Worm (Caenorhabditis elegans) whole organism, L4 larva: Measurements from ENCODE around the gene W09C2.8.

Experiments
- F26F4.8 ChIP-seq: fragments of 200-800 bp; sonication (Bioruptor generic); conservative IDR thresholded peaks from 2 replicates; pipeline ENCODE4 v1.3.6; 2022; ENCODE audit warnings: missing genetic modification characterization, missing compliant biosample characterization
- F37D6.2 ChIP-seq: sonication (generic microtip); optimal IDR thresholded peaks from 2 replicates; lab custom pipeline; 2016; ENCODE audit warnings: mild to moderate bottlenecking, missing genetic modification characterization, missing compliant biosample characterization
- F44E2.7 ChIP-seq: fragments of 200-800 bp; sonication (Bioruptor generic); IDR thresholded peaks from 2 replicates; pipeline ENCODE4 v2.1.2; 2022; ENCODE audit warnings: missing genetic modification characterization, missing compliant biosample characterization
- F49E8.2 ChIP-seq: sonication (generic microtip); optimal IDR thresholded peaks from 2 replicates; lab custom pipeline; 2016; ENCODE audit warnings: missing compliant biosample characterization, mild to moderate bottlenecking, missing genetic modification characterization, borderline replicate concordance
- R02D3.7 ChIP-seq: fragments of 150-350 bp; sonication (generic microtip); optimal IDR thresholded peaks from 3 replicates; lab custom pipeline; 2014; ENCODE audit warnings: missing biosample characterization, missing genetic modification characterization
- T26A8.4 ChIP-seq: fragments of 200-800 bp; sonication (Bioruptor generic); IDR thresholded peaks from 2 replicates; pipeline ENCODE4 v1.3.6; 2022; ENCODE audit warnings: missing genetic modification characterization, missing compliant biosample characterization
- Y48G9A.11 ChIP-seq: fragments of 200-800 bp; sonication (Bioruptor generic); IDR thresholded peaks from 2 replicates; pipeline ENCODE4 v1.3.6; 2022; ENCODE audit warnings: missing genetic modification reagents, missing genetic modification characterization, missing compliant biosample characterization
- ZK546.5 ChIP-seq, 2 experiments: sonication (generic microtip); optimal IDR thresholded peaks; 2 replicates each; lab custom pipeline; 2017; ENCODE audit warnings: missing biosample characterization in 2 of 2, missing genetic modification characterization in 2 of 2
- aly-2 ChIP-seq: sonication (generic microtip); optimal IDR thresholded peaks from 2 replicates; lab custom pipeline; 2018; ENCODE audit warnings: missing biosample characterization, missing genetic modification characterization
- ama-1 ChIP-seq: fragments of 150-350 bp; optimal IDR thresholded peaks from 2 replicates; lab custom pipeline; 2014; ENCODE audit warnings: inconsistent platforms, mixed read lengths
- attf-4 ChIP-seq: sonication (generic microtip); optimal IDR thresholded peaks from 3 replicates; lab custom pipeline; 2017; ENCODE audit warnings: missing biosample characterization, missing genetic modification characterization
- ceh-62 ChIP-seq: sonication (generic microtip); optimal IDR thresholded peaks from 2 replicates; lab custom pipeline; 2017; ENCODE audit warnings: missing biosample characterization, missing genetic modification characterization
- ceh-82 ChIP-seq: sonication (generic microtip); optimal IDR thresholded peaks from 2 replicates; lab custom pipeline; 2017; ENCODE audit warnings: missing biosample characterization, missing genetic modification characterization
- cey-2 ChIP-seq: sonication (generic microtip); optimal IDR thresholded peaks from 3 replicates; lab custom pipeline; 2017; ENCODE audit warnings: missing genetic modification characterization, mild to moderate bottlenecking, missing compliant biosample characterization, antibody characterized with exemption, borderline replicate concordance; ENCODE audit not compliant: insufficient read depth
- duxl-1 ChIP-seq: sonication (generic microtip); optimal IDR thresholded peaks from 2 replicates; lab custom pipeline; 2016; ENCODE audit warnings: mild to moderate bottlenecking, missing genetic modification characterization, moderate library complexity, missing compliant biosample characterization; ENCODE audit not compliant: poor library complexity
- dve-1 ChIP-seq: sonication (generic microtip); optimal IDR thresholded peaks from 2 replicates; lab custom pipeline; 2017; ENCODE audit warnings: antibody characterized with exemption, mild to moderate bottlenecking, missing genetic modification characterization, missing compliant biosample characterization; ENCODE audit not compliant: insufficient read depth
- egl-27 ChIP-seq: sonication (generic microtip); optimal IDR thresholded peaks from 3 replicates; lab custom pipeline; 2017; ENCODE audit warnings: missing biosample characterization, missing genetic modification reagents, missing genetic modification characterization
- egl-43 ChIP-seq: fragments of 200-800 bp; sonication (Bioruptor generic); IDR thresholded peaks from 2 replicates; pipeline ENCODE4 v1.3.6; 2022; ENCODE audit warnings: missing genetic modification reagents, missing genetic modification characterization, missing compliant biosample characterization
- hlh-30 ChIP-seq: sonication (generic microtip); optimal IDR thresholded peaks from 2 replicates; lab custom pipeline; 2017; ENCODE audit warnings: antibody characterized with exemption, mild to moderate bottlenecking, missing genetic modification characterization, missing compliant biosample characterization; ENCODE audit not compliant: insufficient read depth
- jun-1 ChIP-seq: fragments of 150-350 bp; optimal IDR thresholded peaks from 2 replicates; lab custom pipeline; 2014; ENCODE audit warnings: missing biosample characterization, missing genetic modification reagents, missing genetic modification characterization
- lim-7 ChIP-seq: fragments of 200-800 bp; sonication (Bioruptor generic); IDR thresholded peaks from 2 replicates; pipeline ENCODE4 v1.3.6; 2022; ENCODE audit warnings: missing genetic modification characterization, missing compliant biosample characterization
- lin-29 ChIP-seq: fragments of 200-800 bp; sonication (Bioruptor generic); IDR thresholded peaks from 2 replicates; pipeline ENCODE4 v1.3.6; 2022; ENCODE audit warnings: missing genetic modification reagents, missing genetic modification characterization, missing compliant biosample characterization
- lin-39 ChIP-seq: fragments of 150-350 bp; optimal IDR thresholded peaks from 2 replicates; lab custom pipeline; 2014; ENCODE audit warnings: missing biosample characterization, missing genetic modification reagents, missing genetic modification characterization
- madf-5 ChIP-seq, 2 experiments: fragments of 200-800 bp; sonication (Bioruptor generic); IDR thresholded peaks; 2 replicates each; pipeline ENCODE4 v1.3.6; 2022; ENCODE audit warnings: missing compliant biosample characterization in 2 of 2, missing genetic modification characterization in 2 of 2
- madf-9 ChIP-seq: fragments of 200-800 bp; sonication (Bioruptor generic); conservative IDR thresholded peaks from 2 replicates; pipeline ENCODE4 v1.3.6; 2022; ENCODE audit warnings: missing genetic modification reagents, missing genetic modification characterization, missing compliant biosample characterization
- mdl-1 ChIP-seq, 2 experiments: fragments of 150-350 bp in 1 of 2; sonication (generic microtip) in 1 of 2; optimal IDR thresholded peaks; 2 replicates each; lab custom pipeline; 2014 to 2017; ENCODE audit warnings: missing biosample characterization in 2 of 2, missing genetic modification characterization in 2 of 2
- mxl-3 ChIP-seq: fragments of 200-800 bp; sonication (Bioruptor generic); optimal IDR thresholded peaks from 2 replicates; lab custom pipeline; 2018; ENCODE audit warnings: mild to moderate bottlenecking, missing genetic modification characterization, missing compliant biosample characterization
- nhr-237 ChIP-seq: sonication (generic microtip); optimal IDR thresholded peaks from 2 replicates; lab custom pipeline; 2017; ENCODE audit warnings: missing biosample characterization, missing genetic modification characterization
- nhr-28 ChIP-seq: fragments of 150-350 bp; optimal IDR thresholded peaks from 2 replicates; lab custom pipeline; 2014; ENCODE audit warnings: missing biosample characterization, missing genetic modification characterization
- nhr-41 ChIP-seq: fragments of 200-800 bp; sonication (Bioruptor generic); IDR thresholded peaks from 2 replicates; pipeline ENCODE4 v1.3.6; 2022; ENCODE audit warnings: missing genetic modification reagents, missing genetic modification characterization, missing compliant biosample characterization
- nhr-76 ChIP-seq: fragments of 150-350 bp; optimal IDR thresholded peaks from 2 replicates; lab custom pipeline; 2014; ENCODE audit warnings: missing biosample characterization, missing genetic modification characterization
- pha-4 ChIP-seq, 2 experiments: fragments of 150-350 bp in 1 of 2; fragments of 200-800 bp in 1 of 2; sonication (Bioruptor generic) in 1 of 2; IDR thresholded peaks in 1 of 2; optimal IDR thresholded peaks in 1 of 2; 2 replicates each; pipeline versions ENCODE4 v1.3.6 to Lab custom; 2014 to 2022; ENCODE audit warnings: missing genetic modification characterization in 2 of 2, missing genetic modification reagents in 2 of 2, missing biosample characterization in 1 of 2, missing compliant biosample characterization in 1 of 2
- pqm-1 ChIP-seq: sonication (generic microtip); optimal IDR thresholded peaks from 2 replicates; lab custom pipeline; 2017; ENCODE audit warnings: missing biosample characterization, missing genetic modification characterization
- rbr-2 ChIP-seq: sonication (generic microtip); optimal IDR thresholded peaks from 2 replicates; lab custom pipeline; 2016; ENCODE audit warnings: missing genotype, missing genetic modification characterization, missing compliant biosample characterization
- set-16 ChIP-seq: fragments of 200-800 bp; sonication (Bioruptor generic); IDR thresholded peaks from 2 replicates; pipeline ENCODE4 v1.3.6; 2022; ENCODE audit warnings: missing genetic modification reagents, missing genetic modification characterization, missing compliant biosample characterization
- skn-1 ChIP-seq: fragments of 150-350 bp; optimal IDR thresholded peaks from 2 replicates; lab custom pipeline; 2014; ENCODE audit warnings: missing biosample characterization, missing genetic modification characterization
- snpc-1.2 ChIP-seq: fragments of 200-800 bp; sonication (Bioruptor generic); IDR thresholded peaks from 2 replicates; pipeline ENCODE4 v1.3.6; 2022; ENCODE audit warnings: missing genetic modification reagents, missing genetic modification characterization, missing compliant biosample characterization
- snpc-4 ChIP-seq: fragments of 150-350 bp; optimal IDR thresholded peaks from 2 replicates; lab custom pipeline; 2014; ENCODE audit warnings: missing biosample characterization, missing genetic modification characterization
- spr-3 ChIP-seq: fragments of 200-800 bp; sonication (Bioruptor generic); optimal IDR thresholded peaks from 2 replicates; lab custom pipeline; 2018; ENCODE audit warnings: mild to moderate bottlenecking, missing genetic modification characterization, missing compliant biosample characterization
- tag-97 ChIP-seq: fragments of 200-800 bp; sonication (Bioruptor generic); IDR thresholded peaks from 2 replicates; pipeline ENCODE4 v1.3.6; 2022; ENCODE audit warnings: missing genetic modification characterization, missing compliant biosample characterization
- unc-39 ChIP-seq: sonication (generic microtip); optimal IDR thresholded peaks from 2 replicates; lab custom pipeline; 2017; ENCODE audit warnings: missing biosample characterization, missing genetic modification characterization
- zfp-3 ChIP-seq: fragments of 200-800 bp; sonication (Bioruptor generic); conservative IDR thresholded peaks from 2 replicates; pipeline ENCODE4 v1.3.6; 2022; ENCODE audit warnings: missing genetic modification reagents, missing genetic modification characterization, missing compliant biosample characterization
- zip-11 ChIP-seq: fragments of 200-800 bp; sonication (Bioruptor generic); IDR thresholded peaks from 2 replicates; pipeline ENCODE4 v1.3.6; 2022; ENCODE audit warnings: missing genetic modification characterization, missing compliant biosample characterization
- ztf-11 ChIP-seq: fragments of 150-350 bp; optimal IDR thresholded peaks from 2 replicates; lab custom pipeline; 2014; ENCODE audit warnings: missing biosample characterization, missing genetic modification characterization
- ztf-7 ChIP-seq: fragments of 150-350 bp; optimal IDR thresholded peaks from 2 replicates; lab custom pipeline; 2014; ENCODE audit warnings: missing biosample characterization, missing genetic modification characterization

The W09C2.8 gene

DNA sequence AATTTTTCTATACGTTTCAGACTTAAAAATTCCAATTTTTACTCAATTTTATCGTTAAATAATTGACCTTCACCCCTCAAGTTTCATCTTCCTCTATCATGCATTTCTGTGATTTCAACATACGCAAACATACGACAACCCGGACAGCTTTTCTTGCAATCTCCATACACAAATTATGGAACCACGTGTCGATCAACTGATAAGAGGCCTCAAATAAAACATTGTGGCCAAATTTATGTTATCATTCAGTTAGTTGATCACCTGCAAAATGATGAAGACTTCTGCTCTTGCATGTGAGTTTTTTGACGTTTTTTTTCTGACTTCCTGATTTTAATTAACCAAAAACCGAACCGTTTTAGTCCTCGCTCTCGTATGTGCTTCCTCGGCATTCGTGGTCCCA, 30.7 kb downstream of the W09C2.8 start, which contains the start of gene spp-18 (continued):
- no peak for TF ChIP-seq egl-27
- no peak for TF ChIP-seq jun-1 (tag; lab: Kevin White, UChicago)
- no peak for TF ChIP-seq lin-29 (GFP tag; lab: Robert Waterston, UW)
- peak; percentile 79 for TF ChIP-seq mxl-3 (GFP tag; lab: Kevin White, UChicago)
- TF ChIP-seq F26F4.8 (GFP tag; lab: Robert Waterston, UW) = no peak
- TF ChIP-seq nhr-28 (tag; lab: Kevin White, UChicago) = peak; percentile 80
- peak; percentile 91 for TF ChIP-seq pqm-1 (tag; lab: Kevin White, UChicago)
- TF ChIP-seq tag-97 (GFP tag; lab: Robert Waterston, UW) = no peak
- no peak for TF ChIP-seq pha-4 (GFP tag; IDR thresholded peaks at IDR 0.05; lab: Robert Waterston, UW)
- TF ChIP-seq pha-4 (tag; optimal IDR thresholded peaks at IDR 0.05; lab: Kevin White, UChicago) = no peak
- TF ChIP-seq mdl-1 (tag; optimal IDR thresholded peaks at IDR 0.05; lab: Kevin White, UChicago) = peak in 1 of 2 experiments; percentile 50
- TF ChIP-seq hlh-30 (tag; lab: Kevin White, UChicago) = no peak
- no peak for TF ChIP-seq F44E2.7
- TF ChIP-seq unc-39 (tag; lab: Kevin White, UChicago) = no peak
- TF ChIP-seq snpc-1.2 = no peak

DNA sequence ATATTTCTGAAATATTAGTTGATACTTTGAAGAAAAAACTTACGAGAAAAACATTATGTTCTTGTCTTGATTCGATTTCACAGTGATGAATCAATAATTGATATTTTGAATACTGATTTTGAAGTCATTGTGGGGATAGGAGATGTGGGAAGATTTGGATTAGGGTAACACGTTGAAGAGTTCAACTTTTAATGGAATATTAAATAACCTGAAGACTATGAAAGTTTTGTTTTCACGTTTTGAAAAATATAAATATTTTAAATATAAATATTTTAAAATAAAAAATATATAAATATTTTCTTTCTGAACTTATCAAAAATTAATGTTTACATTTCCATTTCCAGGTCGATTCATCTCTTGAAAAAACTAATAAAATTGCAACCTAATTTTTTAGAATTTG, 31.8 kb downstream of the W09C2.8 start, which contains the start of gene pei-1:
TSS of gene pei-1 (minus strand) at position 101 of the 400 bp plus-strand sequence.
- TF ChIP-seq egl-43 (no peak), jun-1 (tag; lab: Kevin White, UChicago) (no peak), zip-11 (GFP tag; lab: Robert Waterston, UW) (no peak), skn-1 (no peak), madf-9 (GFP tag; lab: Robert Waterston, UW) (no peak), ztf-7 (tag; lab: Kevin White, UChicago) (no peak), spr-3 (GFP tag; lab: Kevin White, UChicago) (no peak), lin-39 (no peak), ceh-62 (tag; lab: Kevin White, UChicago) (no peak), T26A8.4 (GFP tag; lab: Robert Waterston, UW) (no peak), set-16 (GFP tag; lab: Robert Waterston, UW) (no peak), aly-2 (tag; lab: Kevin White, UChicago) (no peak), lin-29 (GFP tag; lab: Robert Waterston, UW) (no peak), nhr-237 (tag; lab: Kevin White, UChicago) (no peak), duxl-1 (tag; lab: Kevin White, UChicago) (no peak), lim-7 (GFP tag; lab: Robert Waterston, UW) (no peak), nhr-41 (no peak), F37D6.2 (no peak), nhr-28 (tag; lab: Kevin White, UChicago) (no peak)
- TF ChIP-seq, all 104 proteins: peak for 0

DNA sequence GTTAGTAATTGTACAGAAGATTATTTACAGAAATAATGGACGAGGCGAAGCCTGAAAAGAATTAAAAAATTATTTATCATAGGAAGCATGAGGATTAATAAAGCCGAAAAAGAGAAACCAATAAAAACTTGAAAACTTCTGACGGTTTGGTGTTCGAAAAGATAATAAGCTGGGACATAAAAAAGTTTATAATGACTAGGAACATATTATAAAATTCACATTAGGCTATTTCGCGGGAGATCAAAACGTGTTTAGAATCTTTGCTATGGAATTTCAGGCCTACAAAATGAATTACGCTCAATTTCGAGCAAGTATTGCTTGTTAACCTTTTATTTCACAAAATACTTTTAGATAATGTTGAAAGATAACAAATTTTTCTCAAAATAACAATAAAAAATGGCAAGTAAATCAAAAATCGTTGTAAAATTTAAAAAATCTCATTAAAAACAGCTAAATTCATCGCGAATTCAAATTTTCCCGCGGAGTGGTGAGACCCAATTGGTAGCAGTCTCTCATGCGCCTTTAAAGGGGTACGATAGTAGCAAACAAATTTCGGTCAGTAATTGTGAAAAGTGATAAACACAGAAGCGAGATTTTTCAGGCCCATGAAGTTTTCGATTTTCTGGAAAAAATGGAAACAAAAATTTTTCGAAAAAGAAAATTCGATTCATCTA, 35.3 kb downstream of the W09C2.8 start, which contains the start of gene trcs-1:
TSS of gene trcs-1 (minus strand) at position 51 of the 674 bp plus-strand sequence.
- TF ChIP-seq ztf-11 (tag; lab: Kevin White, UChicago) (no peak), zfp-3 (GFP tag; lab: Robert Waterston, UW) (no peak), unc-39 (tag; lab: Kevin White, UChicago) (no peak), ceh-82 (tag; lab: Kevin White, UChicago) (no peak), ZK546.5 (tag; optimal IDR thresholded peaks at IDR 0.05; lab: Kevin White, UChicago) (no peak), Y48G9A.11 (0 out of 2 replicates have a peak, but pooled peaks have one; percentile 46), ama-1 (lab: Kevin White, UChicago) (no peak), snpc-1.2 (peak; percentile 88), madf-5 (GFP tag; IDR thresholded peaks at IDR 0.05; lab: Robert Waterston, UW) (no peak), duxl-1 (tag; lab: Kevin White, UChicago) (no peak), aly-2 (tag; lab: Kevin White, UChicago) (no peak), skn-1 (no peak), madf-9 (GFP tag; lab: Robert Waterston, UW) (no peak), cey-2 (tag; lab: Kevin White, UChicago) (no peak), mdl-1 (tag; optimal IDR thresholded peaks at IDR 0.05; lab: Kevin White, UChicago) (no peak), pqm-1 (tag; lab: Kevin White, UChicago) (no peak), nhr-76 (no peak), F49E8.2 (tag; lab: Kevin White, UChicago) (peak; percentile 54), snpc-4 (no peak), rbr-2 (tag; lab: Kevin White, UChicago) (no peak), attf-4 (no peak), dve-1 (tag; lab: Kevin White, UChicago) (no peak), egl-27 (no peak), nhr-237 (tag; lab: Kevin White, UChicago) (no peak), R02D3.7 (no peak)
